Fruit fly (Drosophila melanogaster): ENCODE measurements around the gene ssp2.

ssp2 gene

DNA sequence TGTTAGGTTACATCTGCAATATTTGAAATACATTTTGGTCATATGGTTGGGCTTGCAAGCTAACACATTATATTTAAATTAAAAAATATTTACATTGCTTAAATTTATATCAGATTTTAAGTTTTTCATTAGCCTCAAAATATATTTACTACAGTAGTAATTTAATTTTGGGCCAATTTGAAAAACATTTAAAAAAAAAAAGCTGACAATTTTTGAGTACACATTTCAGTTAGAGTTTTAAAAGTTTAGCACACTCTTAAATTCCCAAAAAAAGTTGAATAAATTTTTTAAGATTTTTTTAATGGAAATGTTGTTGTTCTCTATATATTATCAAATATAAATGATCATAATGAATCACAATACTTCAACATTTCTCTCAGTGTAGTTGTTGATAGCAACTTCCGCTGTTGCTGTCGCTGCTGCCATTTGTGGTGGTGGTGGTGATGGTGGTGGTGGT lies 7.8 kb upstream of the ssp2 start (continued):
- TF ChIP-seq dpn (GFP tag; optimal IDR thresholded peaks at IDR 0.05) (peak in 1 of 2 experiments; percentile 46), CG12769 (tag; optimal IDR thresholded peaks at IDR 0.05) (no peak), CG11247 (GFP tag; IDR thresholded peaks at IDR 0.05) (no peak), CG4424 (GFP tag; optimal IDR thresholded peaks at IDR 0.05) (peak; percentile 87), CG6683 (GFP tag; optimal IDR thresholded peaks at IDR 0.05) (peak; percentile 45), ERR (GFP tag; optimal IDR thresholded peaks at IDR 0.05) (no peak), MBD-R2 (GFP tag; IDR thresholded peaks at IDR 0.05) (no peak), run (tag; optimal IDR thresholded peaks at IDR 0.05) (peak; percentile 46), sisA (GFP tag; IDR thresholded peaks at IDR 0.05) (peak; percentile 29; the same call in 1 of the 2 replicates), Atf-2 (GFP tag; optimal IDR thresholded peaks at IDR 0.05) (peak; percentile 51), CG6689 (GFP tag; IDR thresholded peaks at IDR 0.05) (peak; percentile 75), Hey (tag; optimal IDR thresholded peaks at IDR 0.05) (no peak), Adf1 (GFP tag; IDR thresholded peaks at IDR 0.05) (no peak), CG6765 (GFP tag; optimal IDR thresholded peaks at IDR 0.05) (no peak), pita (GFP tag; optimal IDR thresholded peaks at IDR 0.05) (no peak), Ets65A (GFP tag) (peak; percentile 44), CG7357 (GFP tag; IDR thresholded peaks at IDR 0.05) (no peak), D19B (GFP tag; optimal IDR thresholded peaks at IDR 0.05) (no peak), CG3407 (GFP tag; optimal IDR thresholded peaks at IDR 0.05) (peak; percentile 65), stwl (tag; optimal IDR thresholded peaks at IDR 0.05) (no peak), CG5180 (GFP tag; optimal IDR thresholded peaks at IDR 0.05) (peak; percentile 53), inv (GFP tag; IDR thresholded peaks at IDR 0.05; ENCODE audit: partially characterized antibody) (no peak), insv (GFP tag; optimal IDR thresholded peaks at IDR 0.05) (no peak), Abd-B (GFP tag; optimal IDR thresholded peaks at IDR 0.05) (peak; percentile 65), CG3281 (GFP tag; optimal IDR thresholded peaks at IDR 0.05) (peak; percentile 55), CG3838 (GFP tag; optimal IDR thresholded peaks at IDR 0.05) (no peak), CG10979 (tag; optimal IDR thresholded peaks at IDR 0.05) (peak; percentile 87), unpg (GFP tag; optimal IDR thresholded peaks at IDR 0.05) (peak; percentile 70), pb (GFP tag; optimal IDR thresholded peaks at IDR 0.05) (no peak), CG1024 (GFP tag; IDR thresholded peaks at IDR 0.05) (no peak), NfI (GFP tag; optimal IDR thresholded peaks at IDR 0.05) (peak; percentile 24), CrebB (tag; optimal IDR thresholded peaks at IDR 0.05) (no peak), Asciz (GFP tag; optimal IDR thresholded peaks at IDR 0.05) (peak; percentile 80), kni (GFP tag; optimal IDR thresholded peaks at IDR 0.05) (no peak), toy (GFP tag; IDR thresholded peaks at IDR 0.05) (no peak), CG7745 (tag; optimal IDR thresholded peaks at IDR 0.05) (no peak), odd (GFP tag; optimal IDR thresholded peaks at IDR 0.05) (peak; percentile 64), HLH3B (GFP tag; IDR thresholded peaks at IDR 0.05) (peak; percentile 26; the same call in 1 of the 2 replicates), bigmax (GFP tag; optimal IDR thresholded peaks at IDR 0.05) (no peak), nmo (GFP tag; optimal IDR thresholded peaks at IDR 0.05) (peak; percentile 76), CG9817 (tag; optimal IDR thresholded peaks at IDR 0.05) (peak; percentile 29), CG7928 (GFP tag; optimal IDR thresholded peaks at IDR 0.05) (no peak), CG33557 (GFP tag; optimal IDR thresholded peaks at IDR 0.05) (peak; percentile 59), wdn (GFP tag; IDR thresholded peaks at IDR 0.05) (0 out of 2 replicates have a peak, but pooled peaks have one; percentile 7), fd3F (GFP tag; optimal IDR thresholded peaks at IDR 0.05) (peak; percentile 15), Side (GFP tag; optimal IDR thresholded peaks at IDR 0.05) (no peak), repo (GFP tag; optimal IDR thresholded peaks at IDR 0.05) (no peak), abd-A (tag; optimal IDR thresholded peaks at IDR 0.05) (no peak), H2.0 (GFP tag; IDR thresholded peaks at IDR 0.05) (no peak; the same call in 1 of the 2 replicates), corto (GFP tag; optimal IDR thresholded peaks at IDR 0.05) (no peak), gro (GFP tag; optimal IDR thresholded peaks at IDR 0.05) (no peak)
